5 worm cellular contexts compared by ENCODE assay signal in genomic region chrV:14833219-14833618, ce11.
A peak's percentile ranks its signal among the peaks of the same experiment; 100 is the strongest.
TF ChIP-seq lines count a peak whose summit lies in the region.

No protein-coding gene starts in this region.

TF ChIP-seq in whole organism, L1 larva, 84 proteins besides CTCF, POLR2A, EP300 and RAD21 (continues in another document):
- no peak for TF ChIP-seq ets-5 (GFP tag; IDR thresholded peaks at IDR 0.05; lab: Robert Waterston, UW)
- peak in 2 of 3 experiments; percentile 2 to 65 for TF ChIP-seq ceh-82 (tag; optimal IDR thresholded peaks at IDR 0.05; lab: Kevin White, UChicago)
- peak in 1 of 2 experiments; percentile 40 for TF ChIP-seq lin-35 (GFP tag; optimal IDR thresholded peaks at IDR 0.05; lab: Kevin White, UChicago)
- TF ChIP-seq nhr-71 (tag; optimal IDR thresholded peaks at IDR 0.05; lab: Kevin White, UChicago): peak; percentile 30
- no peak for TF ChIP-seq unc-62 (GFP tag; optimal IDR thresholded peaks at IDR 0.05; lab: Kevin White, UChicago)
- TF ChIP-seq efl-1 (optimal IDR thresholded peaks at IDR 0.05; lab: Kevin White, UChicago): peak; percentile 8 to 10
- TF ChIP-seq efl-1 (GFP tag; optimal IDR thresholded peaks at IDR 0.05 in 1 of 2; lab: Kevin White, UChicago): peak in 1 of 2 experiments; percentile 45
- no peak for TF ChIP-seq C04F5.9 (tag; optimal IDR thresholded peaks at IDR 0.05; lab: Kevin White, UChicago)
- TF ChIP-seq elt-2 (tag; optimal IDR thresholded peaks at IDR 0.05; lab: Kevin White, UChicago): no peak
- TF ChIP-seq lsy-2 (tag; optimal IDR thresholded peaks at IDR 0.05; lab: Kevin White, UChicago): peak in 1 of 2 experiments; percentile 22
- TF ChIP-seq lir-3 (tag; optimal IDR thresholded peaks at IDR 0.05; lab: Kevin White, UChicago; ENCODE audit: poor library complexity): no peak
- TF ChIP-seq nhr-76 (tag; optimal IDR thresholded peaks at IDR 0.05; lab: Kevin White, UChicago): no peak
- TF ChIP-seq sptf-1 (tag; optimal IDR thresholded peaks at IDR 0.05; lab: Kevin White, UChicago): no peak
- TF ChIP-seq efl-3 (GFP tag; optimal IDR thresholded peaks at IDR 0.05; lab: Kevin White, UChicago): no peak
- TF ChIP-seq dsc-1 (tag; optimal IDR thresholded peaks at IDR 0.05; lab: Kevin White, UChicago): no peak
- no peak for TF ChIP-seq irx-1 (tag; optimal IDR thresholded peaks at IDR 0.05; lab: Kevin White, UChicago)
- TF ChIP-seq swsn-7 (tag; optimal IDR thresholded peaks at IDR 0.05; lab: Kevin White, UChicago): peak; percentile 15
- no peak for TF ChIP-seq nhr-237 (tag; optimal IDR thresholded peaks at IDR 0.05; lab: Kevin White, UChicago)

TF ChIP-seq in whole organism, L3 larva, 47 proteins besides CTCF, POLR2A, EP300 and RAD21 (continues in another document):
- TF ChIP-seq ztf-11 (tag; optimal IDR thresholded peaks at IDR 0.05; lab: Kevin White, UChicago) (no peak), nhr-67 (tag; optimal IDR thresholded peaks at IDR 0.05; lab: Kevin White, UChicago) (no peak), skn-1 (tag; optimal IDR thresholded peaks at IDR 0.05; lab: Kevin White, UChicago) (no peak), mml-1 (tag; optimal IDR thresholded peaks at IDR 0.05; lab: Kevin White, UChicago) (no peak), zag-1 (tag; optimal IDR thresholded peaks at IDR 0.05; lab: Kevin White, UChicago) (no peak), jun-1 (tag; optimal IDR thresholded peaks at IDR 0.05; lab: Kevin White, UChicago) (no peak), fos-1 (tag; optimal IDR thresholded peaks at IDR 0.05; lab: Kevin White, UChicago) (no peak), mdl-1 (tag; optimal IDR thresholded peaks at IDR 0.05; lab: Kevin White, UChicago) (peak; percentile 50), lin-39 (tag; optimal IDR thresholded peaks at IDR 0.05; lab: Kevin White, UChicago) (peak; percentile 84), elt-2 (tag; optimal IDR thresholded peaks at IDR 0.05; lab: Kevin White, UChicago) (no peak), nfya-1 (tag; optimal IDR thresholded peaks at IDR 0.05; lab: Kevin White, UChicago; ENCODE audit: insufficient read depth) (peak; percentile 71), aly-2 (tag; optimal IDR thresholded peaks at IDR 0.05; lab: Kevin White, UChicago) (no peak), snpc-4 (tag; optimal IDR thresholded peaks at IDR 0.05; lab: Kevin White, UChicago) (no peak), lsy-12 (tag; optimal IDR thresholded peaks at IDR 0.05; lab: Kevin White, UChicago) (no peak), ztf-4 (tag; optimal IDR thresholded peaks at IDR 0.05; lab: Kevin White, UChicago) (no peak), nhr-77 (tag; optimal IDR thresholded peaks at IDR 0.05; lab: Kevin White, UChicago) (no peak), egl-27 (tag; optimal IDR thresholded peaks at IDR 0.05; lab: Kevin White, UChicago) (no peak), nhr-43 (tag; optimal IDR thresholded peaks at IDR 0.05; lab: Kevin White, UChicago; ENCODE audit: poor library complexity, severe bottlenecking) (no peak), nhr-76 (tag; optimal IDR thresholded peaks at IDR 0.05; lab: Kevin White, UChicago) (no peak), hmg-11 (tag; optimal IDR thresholded peaks at IDR 0.05; lab: Kevin White, UChicago) (peak; percentile 70)

TF ChIP-seq in whole organism, early embryonic, 17 proteins besides CTCF, POLR2A, EP300 and RAD21:
- TF ChIP-seq hmg-4 (GFP tag; optimal IDR thresholded peaks at IDR 0.05; lab: Kevin White, UChicago) (peak; percentile 25), F13C5.2 (tag; optimal IDR thresholded peaks at IDR 0.05; lab: Kevin White, UChicago) (peak; percentile 24), aly-1 (tag; optimal IDR thresholded peaks at IDR 0.05; lab: Kevin White, UChicago) (peak; percentile 39), tbx-37 (GFP tag; conservative IDR thresholded peaks at IDR 0.05; lab: Robert Waterston, UW) (no peak)

TF ChIP-seq in whole organism, midembryonic, 9 proteins besides CTCF, POLR2A, EP300 and RAD21:
- TF ChIP-seq ref-1 (GFP tag; conservative IDR thresholded peaks at IDR 0.05; lab: Robert Waterston, UW): no peak
- peak; percentile 63; the same call in 1 of the 2 replicates for TF ChIP-seq ztf-23 (GFP tag; IDR thresholded peaks at IDR 0.05; lab: Robert Waterston, UW)
- no peak for TF ChIP-seq med-1 (GFP tag; optimal IDR thresholded peaks at IDR 0.05; lab: Kevin White, UChicago; ENCODE audit: insufficient read depth)
- TF ChIP-seq flt-1 (GFP tag; IDR thresholded peaks at IDR 0.05; lab: Robert Waterston, UW): peak; percentile 51; the same call in 1 of the 2 replicates

TF ChIP-seq in whole organism, young adult, 124 proteins besides CTCF, POLR2A, EP300 and RAD21:
- TF ChIP-seq sptf-2 (GFP tag; optimal IDR thresholded peaks at IDR 0.05; lab: Kevin White, UChicago) (peak; percentile 21), D2030.7 (GFP tag; IDR thresholded peaks at IDR 0.05; lab: Robert Waterston, UW) (no peak), zfh-2 (GFP tag; conservative IDR thresholded peaks at IDR 0.05; lab: Robert Waterston, UW) (peak; percentile 83), lir-1 (GFP tag; conservative IDR thresholded peaks at IDR 0.05; lab: Robert Waterston, UW) (no peak), hmg-1.2 (GFP tag; IDR thresholded peaks at IDR 0.05; lab: Robert Waterston, UW) (peak; percentile 30; the same call in 1 of the 2 replicates), aptf-2 (GFP tag; conservative IDR thresholded peaks at IDR 0.05; lab: Robert Waterston, UW) (no peak), mxl-1 (tag; optimal IDR thresholded peaks at IDR 0.05; lab: Kevin White, UChicago) (no peak), egl-18 (GFP tag; IDR thresholded peaks at IDR 0.05; lab: Robert Waterston, UW) (no peak), nhr-90 (tag; optimal IDR thresholded peaks at IDR 0.05; lab: Kevin White, UChicago) (no peak), cebp-1 (GFP tag; IDR thresholded peaks at IDR 0.05; lab: Robert Waterston, UW) (no peak), cebp-1 (tag; optimal IDR thresholded peaks at IDR 0.05; lab: Kevin White, UChicago) (peak; percentile 40), ztf-25 (GFP tag; IDR thresholded peaks at IDR 0.05; lab: Robert Waterston, UW) (no peak), nfya-2 (GFP tag; IDR thresholded peaks at IDR 0.05; lab: Robert Waterston, UW) (no peak), hlh-26 (GFP tag; conservative IDR thresholded peaks at IDR 0.05; lab: Robert Waterston, UW) (no peak), dpff-1 (tag; optimal IDR thresholded peaks at IDR 0.05; lab: Kevin White, UChicago) (no peak), lin-54 (GFP tag; optimal IDR thresholded peaks at IDR 0.05; lab: Kevin White, UChicago) (no peak), attf-6 (GFP tag; IDR thresholded peaks at IDR 0.05; lab: Robert Waterston, UW) (no peak), K11D2.4 (GFP tag; IDR thresholded peaks at IDR 0.05; lab: Robert Waterston, UW) (0 out of 2 replicates have a peak, but pooled peaks have one; percentile 26), zim-3 (tag; optimal IDR thresholded peaks at IDR 0.05; lab: Kevin White, UChicago) (no peak), ztf-18 (tag; optimal IDR thresholded peaks at IDR 0.05; lab: Kevin White, UChicago) (no peak), chd-7 (tag; optimal IDR thresholded peaks at IDR 0.05; lab: Kevin White, UChicago) (peak; percentile 10), K12H6.12 (tag; optimal IDR thresholded peaks at IDR 0.05; lab: Kevin White, UChicago) (peak; percentile 27), snpc-4 (GFP tag; optimal IDR thresholded peaks at IDR 0.05; lab: Kevin White, UChicago) (no peak), snpc-4 (tag; optimal IDR thresholded peaks at IDR 0.05; lab: Kevin White, UChicago) (no peak), ekl-4 (GFP tag; IDR thresholded peaks at IDR 0.05; lab: Robert Waterston, UW) (no peak), ztf-6 (GFP tag; IDR thresholded peaks at IDR 0.05; lab: Robert Waterston, UW) (0 out of 2 replicates have a peak, but pooled peaks have one; percentile 21), tbx-9 (tag; optimal IDR thresholded peaks at IDR 0.05; lab: Kevin White, UChicago; ENCODE audit: borderline replicate concordance) (peak; percentile 5)

Comparison
In these comparisons a context has a peak if more than half of its experiments do, and no peak if none do; other contexts are left out.
1. Of the 8 proteins assayed by ChIP-seq in both whole organism, young adult and whole organism, L1 larva: peak only in whole organism, young adult: none; only in whole organism, L1 larva: efl-1; in both: none; in neither: 5; mixed calls (peak in some experiments, not most) for 2.